Worm (Caenorhabditis elegans): ENCODE results near the gene Y69H2.7.
A peak's percentile ranks its signal among the peaks of the same experiment; 100 is the strongest.

Y69H2.7 gene

DNA sequence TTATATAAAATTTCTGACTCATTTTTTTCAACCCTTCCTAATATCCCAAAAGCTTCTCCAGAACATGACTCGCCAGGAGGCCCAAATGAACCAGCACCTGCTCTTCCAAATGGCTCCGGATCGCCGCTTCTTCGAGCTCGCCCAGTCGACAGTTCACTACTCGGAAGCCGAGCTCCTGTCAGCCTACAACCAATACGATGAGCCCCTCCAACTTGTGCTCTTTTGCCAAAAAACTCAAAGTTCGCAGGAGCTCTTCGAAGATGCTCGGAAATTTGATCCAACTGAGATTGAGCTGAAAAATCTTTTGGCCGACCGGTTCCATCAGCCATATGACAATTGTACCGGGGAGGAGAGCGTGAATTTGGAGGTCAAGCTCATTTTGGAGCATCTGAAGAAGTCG is 5.7 kb downstream of the Y69H2.7 start:
- TF ChIP-seq lsy-2 (tag; optimal IDR thresholded peaks at IDR 0.05) (no peak), F26F4.8 (GFP tag; conservative IDR thresholded peaks at IDR 0.05) (no peak), snpc-4 (tag; optimal IDR thresholded peaks at IDR 0.05) (no peak), cey-2 (tag; optimal IDR thresholded peaks at IDR 0.05; ENCODE audit: borderline replicate concordance, insufficient read depth) (no peak), egl-43 (GFP tag; IDR thresholded peaks at IDR 0.05) (0 out of 2 replicates have a peak, but pooled peaks have one; percentile 3), set-16 (GFP tag; IDR thresholded peaks at IDR 0.05) (peak; percentile 56; the same call in 1 of the 2 replicates)

DNA sequence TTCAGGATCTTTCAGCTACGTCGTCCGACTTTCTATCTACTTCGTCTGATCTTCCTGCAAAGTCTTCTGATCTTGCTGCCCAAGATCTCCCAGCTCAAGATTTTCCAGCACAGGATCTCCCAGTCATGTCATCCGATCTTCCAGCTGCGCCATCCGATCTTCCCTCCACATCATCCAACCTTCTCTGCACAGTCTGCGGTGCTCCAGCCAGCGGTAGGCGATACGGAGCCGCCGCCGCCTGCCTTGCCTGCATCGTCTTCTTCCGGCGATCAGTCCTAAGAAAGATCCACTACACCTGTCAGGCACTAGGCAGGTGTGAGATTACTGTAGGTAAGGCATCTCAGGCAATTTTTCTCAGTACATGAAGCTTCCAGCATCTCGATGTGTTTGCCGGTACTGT is 9.5 kb downstream of the Y69H2.7 start, which contains the start of gene nhr-241:
Gene nhr-241, plus strand, starts transcription at position 126 of the 400 bp plus-strand sequence.
- TF ChIP-seq set-16 (GFP tag; IDR thresholded peaks at IDR 0.05) (peak; percentile 84), Y105C5A.15 (GFP tag; IDR thresholded peaks at IDR 0.05) (no peak), egl-43 (GFP tag; IDR thresholded peaks at IDR 0.05) (0 out of 2 replicates have a peak, but pooled peaks have one; percentile 46), fos-1 (tag; optimal IDR thresholded peaks at IDR 0.05) (no peak), Y75B8A.6 (GFP tag; IDR thresholded peaks at IDR 0.05) (no peak), aha-1 (tag) (peak; percentile 51), ces-1 (GFP tag; optimal IDR thresholded peaks at IDR 0.05) (no peak), madf-5 (GFP tag; IDR thresholded peaks at IDR 0.05) (no peak)

DNA sequence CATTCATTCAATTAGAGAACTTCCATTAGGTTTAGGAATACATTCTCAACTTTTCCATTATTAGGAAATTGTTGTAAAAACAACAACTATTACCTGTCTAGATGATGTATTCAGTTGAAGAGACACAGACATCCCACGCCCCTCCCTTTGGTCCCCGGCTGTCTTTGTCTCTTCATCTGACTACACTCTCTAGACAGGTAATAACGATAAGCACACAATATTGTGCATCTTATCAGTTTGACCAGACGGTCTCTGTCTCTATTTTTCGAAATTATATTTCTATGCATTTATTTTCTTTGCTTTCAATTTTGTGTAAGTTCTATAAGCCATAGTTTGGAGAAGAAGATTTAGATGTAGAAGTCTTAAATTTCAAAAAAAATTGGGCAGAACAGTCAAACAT is 11.5 kb downstream of the Y69H2.7 start, which contains the start of gene Y69H2.9:
Gene Y69H2.9, plus strand, starts transcription at position 233 of the 400 bp plus-strand sequence.
- peak; percentile 79 for TF ChIP-seq pqm-1 (tag; optimal IDR thresholded peaks at IDR 0.05)
- no peak for TF ChIP-seq nhr-10 (tag; optimal IDR thresholded peaks at IDR 0.05)
- TF ChIP-seq hlh-11 (tag; optimal IDR thresholded peaks at IDR 0.05) = peak; percentile 74
- peak; percentile 3 for TF ChIP-seq nhr-77 (tag; optimal IDR thresholded peaks at IDR 0.05)
- no peak for TF ChIP-seq tra-1 (GFP tag; IDR thresholded peaks at IDR 0.05)
- TF ChIP-seq Y48G9A.11 (GFP tag; IDR thresholded peaks at IDR 0.05) = no peak
- TF ChIP-seq nhr-48 (tag; optimal IDR thresholded peaks at IDR 0.05) = peak; percentile 57
- TF ChIP-seq daf-16 (GFP tag; optimal IDR thresholded peaks at IDR 0.05) = no peak
- peak; percentile 80 for TF ChIP-seq daf-16 (tag; optimal IDR thresholded peaks at IDR 0.05)
- TF ChIP-seq dmd-6 (GFP tag; IDR thresholded peaks at IDR 0.05) = peak; percentile 52; the same call in 1 of the 2 replicates
- TF ChIP-seq dpl-1 (GFP tag; optimal IDR thresholded peaks at IDR 0.05) = no peak
- peak; percentile 77 for TF ChIP-seq nhr-28 (tag; optimal IDR thresholded peaks at IDR 0.05)

DNA sequence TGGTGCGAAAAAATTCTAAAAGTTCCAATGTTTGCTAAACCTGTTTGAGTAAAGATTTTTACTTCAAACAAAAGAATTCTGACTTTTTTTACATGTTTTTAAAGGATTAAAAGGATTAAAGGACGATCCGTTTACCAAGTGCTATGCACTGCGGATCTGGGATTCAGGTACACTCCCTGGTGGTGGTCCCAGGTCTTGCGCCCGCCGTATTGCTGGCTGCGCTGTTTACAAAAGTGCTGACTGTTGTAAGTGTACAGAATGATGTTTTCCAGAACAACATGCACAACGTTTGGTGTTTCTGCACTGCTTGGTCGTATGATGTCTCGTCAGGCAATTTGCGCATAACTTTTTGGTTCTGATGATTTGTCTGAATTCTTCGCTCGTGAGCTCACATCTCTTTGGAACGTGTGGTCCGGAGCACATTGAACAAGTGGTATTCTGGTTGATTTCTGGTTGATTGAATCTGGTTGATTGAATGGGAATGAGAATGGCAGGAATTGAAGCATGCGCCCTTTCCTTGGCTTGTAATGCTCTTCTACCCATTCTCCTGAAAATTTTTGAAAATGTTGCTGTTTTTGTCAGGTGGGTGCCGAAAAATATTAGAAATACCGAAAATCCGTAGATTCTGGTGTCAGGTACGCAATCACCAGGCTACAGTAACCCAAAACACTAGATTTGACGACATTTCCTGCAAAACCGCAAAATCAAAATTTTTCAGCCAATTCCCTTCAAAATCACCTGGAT is 15.7 kb downstream of the Y69H2.7 start:
- no peak for TF ChIP-seq zip-11 (GFP tag; IDR thresholded peaks at IDR 0.05)
- no peak for TF ChIP-seq daf-12 (tag; optimal IDR thresholded peaks at IDR 0.05)
- 0 out of 2 replicates have a peak, but pooled peaks have one; percentile 38 for TF ChIP-seq Y105C5A.15 (GFP tag; IDR thresholded peaks at IDR 0.05)
- TF ChIP-seq aha-1 (tag) = no peak
- no peak for TF ChIP-seq cey-2 (tag; optimal IDR thresholded peaks at IDR 0.05; ENCODE audit: borderline replicate concordance, insufficient read depth)
- no peak for TF ChIP-seq madf-5 (GFP tag; IDR thresholded peaks at IDR 0.05)
- TF ChIP-seq vab-7 (GFP tag; IDR thresholded peaks at IDR 0.05) = no peak
- 0 out of 2 replicates have a peak, but pooled peaks have one; percentile 24 for TF ChIP-seq D1046.2 (GFP tag; IDR thresholded peaks at IDR 0.05)
- TF ChIP-seq ctbp-1 (GFP tag; IDR thresholded peaks at IDR 0.05) = 0 out of 2 replicates have a peak, but pooled peaks have one; percentile 27
- 0 out of 2 replicates have a peak, but pooled peaks have one; percentile 2 for TF ChIP-seq F44E2.7 (GFP tag; IDR thresholded peaks at IDR 0.05)
- TF ChIP-seq hif-1 (tag; optimal IDR thresholded peaks at IDR 0.05) = no peak
- TF ChIP-seq php-3 (GFP tag; IDR thresholded peaks at IDR 0.05) = no peak
- peak in 1 of 2 experiments; percentile 83 for TF ChIP-seq unc-62 (GFP tag; optimal IDR thresholded peaks at IDR 0.05 in 1 of 2)
- no peak for TF ChIP-seq unc-62 (tag; optimal IDR thresholded peaks at IDR 0.05)
- TF ChIP-seq spr-1 (tag; optimal IDR thresholded peaks at IDR 0.05) = no peak
- TF ChIP-seq skn-1 (tag; optimal IDR thresholded peaks at IDR 0.05) = no peak
- 0 out of 2 replicates have a peak, but pooled peaks have one; percentile 46 for TF ChIP-seq F26F4.8 (GFP tag; conservative IDR thresholded peaks at IDR 0.05)
- no peak for TF ChIP-seq dmd-6 (GFP tag; IDR thresholded peaks at IDR 0.05)
- TF ChIP-seq dmd-9 (GFP tag; IDR thresholded peaks at IDR 0.05) = peak; percentile 63; the same call in 1 of the 2 replicates
- no peak for TF ChIP-seq ceh-82 (tag; optimal IDR thresholded peaks at IDR 0.05)
- TF ChIP-seq dmd-8 (GFP tag; IDR thresholded peaks at IDR 0.05) = peak; percentile 69
- TF ChIP-seq tra-1 (GFP tag; IDR thresholded peaks at IDR 0.05) = 0 out of 2 replicates have a peak, but pooled peaks have one; percentile 51
- no peak for TF ChIP-seq ZK337.2 (GFP tag; IDR thresholded peaks at IDR 0.05)
